Worm (Caenorhabditis elegans): ENCODE data around the gene asg-2.

- TF ChIP-seq syd-9 (tag; optimal IDR thresholded peaks at IDR 0.05) (no peak), ahr-1 (tag; optimal IDR thresholded peaks at IDR 0.05) (no peak), ceh-9 (tag; optimal IDR thresholded peaks at IDR 0.05) (no peak), ttx-3 (tag; optimal IDR thresholded peaks at IDR 0.05) (no peak), ceh-22 (tag; optimal IDR thresholded peaks at IDR 0.05) (no peak), ama-1 (optimal IDR thresholded peaks at IDR 0.05) (no peak), sdc-2 (tag; optimal IDR thresholded peaks at IDR 0.05) (no peak), unc-86 (tag; optimal IDR thresholded peaks at IDR 0.05) (no peak), sox-4 (tag; optimal IDR thresholded peaks at IDR 0.05) (no peak), ceh-24 (tag; optimal IDR thresholded peaks at IDR 0.05) (no peak)
These were observed 12.3 kb downstream of the asg-2 start, which contains the start of gene rig-3 for ce11 chrX:6853318-6853717.

Data from whole organism, late embryonic.